Worm (Caenorhabditis elegans): ENCODE measurements around the gene F32D8.12.

DNA sequence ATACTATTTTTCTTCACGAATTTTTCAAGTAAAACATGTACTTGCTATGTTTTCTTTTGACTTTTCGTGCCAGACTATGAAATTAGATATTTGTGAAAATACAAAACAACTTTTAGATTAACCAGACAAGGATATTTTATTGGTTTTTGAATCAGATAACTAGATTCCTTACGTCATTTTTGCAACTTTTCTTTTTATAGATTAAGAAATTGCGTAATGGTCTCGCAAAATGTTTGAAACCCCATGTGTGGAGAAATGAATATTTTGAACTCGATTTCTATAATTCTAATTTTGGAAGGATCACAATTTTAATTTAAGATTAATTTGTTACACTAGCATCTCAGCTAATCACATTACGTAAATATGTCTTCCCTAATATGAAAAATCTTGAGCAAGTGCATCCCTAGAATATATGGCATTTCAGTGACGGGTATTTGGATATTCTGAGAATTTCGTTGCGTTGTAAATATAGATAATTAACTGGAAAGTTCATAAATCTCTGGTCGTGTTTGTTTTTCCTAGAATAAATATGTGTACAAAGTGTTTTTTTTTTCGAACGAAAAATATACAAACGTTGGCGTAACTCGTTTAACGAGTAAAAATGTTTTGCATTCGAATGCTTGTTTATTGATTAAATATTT is 28.2 kb downstream of the F32D8.12 start:
- no peak for TF ChIP-seq egl-27 (tag; optimal IDR thresholded peaks at IDR 0.05)
- TF ChIP-seq ceh-82 (tag; optimal IDR thresholded peaks at IDR 0.05), result no peak
- no peak for TF ChIP-seq ztf-11 (tag; optimal IDR thresholded peaks at IDR 0.05)
- TF ChIP-seq mbf-1 (tag; optimal IDR thresholded peaks at IDR 0.05), result no peak
- TF ChIP-seq dmd-4 (tag; optimal IDR thresholded peaks at IDR 0.05), result no peak
- TF ChIP-seq ZK546.5 (tag; optimal IDR thresholded peaks at IDR 0.05), result no peak
- TF ChIP-seq nhr-6 (tag; optimal IDR thresholded peaks at IDR 0.05), result no peak
- TF ChIP-seq zag-1 (tag; optimal IDR thresholded peaks at IDR 0.05), result no peak
- TF ChIP-seq nhr-25 (tag; optimal IDR thresholded peaks at IDR 0.05), result no peak
- TF ChIP-seq nhr-237 (tag; optimal IDR thresholded peaks at IDR 0.05), result no peak
- no peak for TF ChIP-seq Y55F3AM.14 (GFP tag; optimal IDR thresholded peaks at IDR 0.05)
- TF ChIP-seq elt-3 (tag; optimal IDR thresholded peaks at IDR 0.05), result no peak
- TF ChIP-seq snpc-4 (tag; optimal IDR thresholded peaks at IDR 0.05), result no peak
